Fruit fly (Drosophila melanogaster): Measurements from ENCODE around the gene Rb97D.
A peak's percentile ranks its signal among the peaks of the same experiment; 100 is the strongest.

DNA sequence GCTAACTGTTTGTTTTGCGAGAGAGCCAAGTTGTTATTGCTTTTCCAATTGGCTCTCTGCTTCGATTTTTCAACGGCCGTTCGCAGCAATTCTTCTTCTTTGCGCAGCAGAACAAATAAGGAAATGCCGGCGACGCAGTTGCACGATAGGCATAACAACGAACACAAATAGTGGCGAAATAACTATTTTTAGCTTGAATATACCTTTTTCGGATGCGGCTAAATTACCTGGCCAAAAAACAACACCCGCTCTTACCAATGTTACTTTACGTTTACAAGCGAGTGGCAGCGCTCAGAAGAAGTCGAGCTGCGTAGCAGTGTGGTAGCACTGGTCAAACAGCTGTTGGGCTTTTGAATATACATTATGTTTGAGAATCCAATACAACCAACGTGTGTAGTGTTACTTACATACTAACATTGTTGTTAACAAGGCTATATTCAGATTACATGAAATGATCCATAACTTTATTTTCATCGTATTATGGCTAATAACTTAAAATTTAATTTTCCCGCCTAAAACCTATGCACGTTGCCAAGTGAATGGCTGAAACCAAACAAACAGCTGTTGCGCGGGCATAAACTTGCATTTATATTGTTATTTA is 12.6 kb downstream of the Rb97D start, which contains the start of the genes Lerp and IntS12:
- TF ChIP-seq toe (GFP tag; optimal IDR thresholded peaks at IDR 0.05), result no peak
- TF ChIP-seq Hr96 (GFP tag; optimal IDR thresholded peaks at IDR 0.05), result no peak
- no peak for TF ChIP-seq CG7045 (GFP tag; optimal IDR thresholded peaks at IDR 0.05)
- peak; percentile 24 for TF ChIP-seq CG14711 (tag; optimal IDR thresholded peaks at IDR 0.05)
- TF ChIP-seq CG1620 (GFP tag; optimal IDR thresholded peaks at IDR 0.05), result no peak
- TF ChIP-seq CG5204 (GFP tag; optimal IDR thresholded peaks at IDR 0.05), result no peak
- no peak for TF ChIP-seq pad (GFP tag; optimal IDR thresholded peaks at IDR 0.05)
- TF ChIP-seq Mnt (GFP tag; optimal IDR thresholded peaks at IDR 0.05), result no peak

Data from whole organism, adult.